Fruit fly (Drosophila melanogaster): ENCODE measurements around the gene Frq1.

Gene Frq1

DNA sequence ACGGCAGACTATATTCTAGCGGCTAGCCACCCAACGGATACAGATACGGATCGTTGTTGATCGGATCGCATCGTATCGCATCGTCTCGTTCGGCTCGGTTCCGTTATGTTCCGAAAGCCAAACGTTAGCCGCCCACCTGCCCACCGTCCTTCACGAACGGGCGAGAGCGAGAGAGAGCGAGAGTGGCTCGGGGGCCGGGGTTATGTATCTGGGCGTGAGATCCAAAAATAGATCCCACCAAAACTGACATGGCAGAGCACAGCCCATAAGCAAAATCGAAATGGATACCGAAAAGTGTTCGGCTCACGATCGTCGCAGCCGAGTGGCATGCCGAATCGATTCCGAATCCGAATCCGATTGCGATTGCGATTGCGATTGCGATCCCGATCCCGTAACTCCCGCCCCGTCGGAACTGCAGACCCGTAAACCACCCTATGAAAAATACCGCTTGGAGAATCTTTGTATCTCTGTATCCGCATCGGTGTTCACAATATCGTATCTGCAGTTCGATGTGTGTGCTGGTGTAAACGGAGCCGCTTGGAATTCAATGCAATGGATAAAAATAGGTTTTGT lies 38.3 kb upstream of the Frq1 start, which contains the start of gene wupA:
Gene wupA (minus strand): TSS at position 112 of the 573 bp plus-strand sequence.
- TF ChIP-seq Lhr (GFP tag; optimal IDR thresholded peaks at IDR 0.05) (no peak), CG1832 (GFP tag; optimal IDR thresholded peaks at IDR 0.05) (no peak), ash1 (GFP tag; optimal IDR thresholded peaks at IDR 0.05) (no peak), CrebB (tag; optimal IDR thresholded peaks at IDR 0.05) (no peak), NFAT (GFP tag; IDR thresholded peaks at IDR 0.05) (no peak), Fer3 (tag; optimal IDR thresholded peaks at IDR 0.05) (no peak), knrl (GFP tag; IDR thresholded peaks at IDR 0.05; ENCODE audit: partially characterized antibody) (no peak), Dll (GFP tag; IDR thresholded peaks at IDR 0.05; ENCODE audit: partially characterized antibody) (no peak), D19A (tag; optimal IDR thresholded peaks at IDR 0.05) (no peak), sr (GFP tag; IDR thresholded peaks at IDR 0.05) (peak; percentile 95), D (optimal IDR thresholded peaks at IDR 0.05) (no peak), D (GFP tag; optimal IDR thresholded peaks at IDR 0.05) (no peak), Blimp-1 (GFP tag; optimal IDR thresholded peaks at IDR 0.05) (no peak), Abd-B (GFP tag; optimal IDR thresholded peaks at IDR 0.05) (no peak), Gsc (GFP tag; IDR thresholded peaks at IDR 0.05) (no peak), ara (GFP tag; IDR thresholded peaks at IDR 0.05) (no peak), Dip3 (GFP tag; optimal IDR thresholded peaks at IDR 0.05) (no peak), Aef1 (GFP tag; IDR thresholded peaks at IDR 0.05) (no peak), CG12769 (tag; optimal IDR thresholded peaks at IDR 0.05) (peak; percentile 93), ems (GFP tag; optimal IDR thresholded peaks at IDR 0.05) (no peak), ap (GFP tag; IDR thresholded peaks at IDR 0.05) (no peak), CG11398 (GFP tag; optimal IDR thresholded peaks at IDR 0.05) (no peak), Scr (GFP tag; IDR thresholded peaks at IDR 0.05; ENCODE audit: partially characterized antibody) (no peak), Med (GFP tag) (peak; percentile 76), CG8359 (GFP tag; optimal IDR thresholded peaks at IDR 0.05; ENCODE audit: borderline replicate concordance) (no peak), Deaf1 (tag; optimal IDR thresholded peaks at IDR 0.05) (peak; percentile 97), her (GFP tag; optimal IDR thresholded peaks at IDR 0.05) (no peak), cad (GFP tag; optimal IDR thresholded peaks at IDR 0.05) (no peak), sima (GFP tag; optimal IDR thresholded peaks at IDR 0.05) (no peak), ftz-f1 (GFP tag; optimal IDR thresholded peaks at IDR 0.05) (peak; percentile 40), CG31441 (GFP tag; IDR thresholded peaks at IDR 0.05) (no peak), HLH4C (GFP tag; IDR thresholded peaks at IDR 0.05; ENCODE audit: partially characterized antibody) (no peak), fd102C (GFP tag; optimal IDR thresholded peaks at IDR 0.05) (no peak), so (GFP tag; IDR thresholded peaks at IDR 0.05) (peak; percentile 70; the same call in 2 of the 3 replicates), kah (GFP tag; optimal IDR thresholded peaks at IDR 0.05) (peak; percentile 31), sd (tag; optimal IDR thresholded peaks at IDR 0.05) (peak; percentile 43), GATAe (GFP tag; conservative IDR thresholded peaks at IDR 0.05) (no peak), CG16779 (GFP tag; IDR thresholded peaks at IDR 0.05) (no peak), CG1024 (GFP tag; IDR thresholded peaks at IDR 0.05) (no peak), Rfx (GFP tag; IDR thresholded peaks at IDR 0.05) (no peak), C15 (GFP tag; IDR thresholded peaks at IDR 0.05) (no peak), tll (GFP tag; optimal IDR thresholded peaks at IDR 0.05) (no peak), dysf (GFP tag; IDR thresholded peaks at IDR 0.05) (no peak), CG15269 (tag; optimal IDR thresholded peaks at IDR 0.05) (no peak), Dbx (GFP tag; IDR thresholded peaks at IDR 0.05) (0 out of 3 replicates have a peak, but pooled peaks have one; percentile 18), vnd (GFP tag; IDR thresholded peaks at IDR 0.05; ENCODE audit: partially characterized antibody) (no peak), CG12071 (GFP tag; optimal IDR thresholded peaks at IDR 0.05) (no peak), ase (GFP tag; IDR thresholded peaks at IDR 0.05) (no peak), MBD-R2 (GFP tag; IDR thresholded peaks at IDR 0.05) (no peak), Oaz (GFP tag; IDR thresholded peaks at IDR 0.05) (no peak), nau (GFP tag; optimal IDR thresholded peaks at IDR 0.05) (peak; percentile 61)

Data from whole organism, embryonic.